Fruit fly (Drosophila melanogaster) whole organism, prepupa: ENCODE measurements around the gene Gfat2.

Source experiments
- Blimp-1 ChIP-seq: fragments of 200-800 bp; sonication (Bioruptor generic); optimal IDR thresholded peaks from 3 replicates; lab custom pipeline; 2017; ENCODE audit warnings: missing biosample characterization, missing genetic modification characterization, mild to moderate bottlenecking, moderate library complexity, missing genetic modification reagents
- CG10631 ChIP-seq: fragments of 200-800 bp; sonication (Bioruptor generic); optimal IDR thresholded peaks from 2 replicates; lab custom pipeline; 2016; ENCODE audit warnings: missing biosample characterization, missing genetic modification characterization
- CG10669 ChIP-seq: fragments of 200-800 bp; sonication (Bioruptor generic); optimal IDR thresholded peaks from 3 replicates; lab custom pipeline; 2018; ENCODE audit warnings: missing biosample characterization, mild to moderate bottlenecking, missing genetic modification characterization, moderate library complexity
- CG11294 ChIP-seq: fragments of 200-800 bp; sonication (Bioruptor generic); IDR thresholded peaks from 2 replicates; pipeline ENCODE4 v1.3.6; 2022; ENCODE audit warnings: missing biosample characterization, missing genetic modification characterization
- CG11762 ChIP-seq: fragments of 200-800 bp; sonication (Bioruptor generic); optimal IDR thresholded peaks from 3 replicates; lab custom pipeline; 2016; ENCODE audit warnings: missing biosample characterization, missing genetic modification characterization; ENCODE audit not compliant: insufficient read depth
- CG1621 ChIP-seq: fragments of 200-800 bp; sonication (Bioruptor generic); optimal IDR thresholded peaks from 3 replicates; lab custom pipeline; 2018; ENCODE audit warnings: missing biosample characterization, mild to moderate bottlenecking, missing genetic modification characterization
- CG16779 ChIP-seq: fragments of 200-800 bp; sonication (Bioruptor generic); optimal IDR thresholded peaks from 3 replicates; lab custom pipeline; 2017; ENCODE audit warnings: missing biosample characterization, mild to moderate bottlenecking, missing genetic modification characterization
- CG31627 ChIP-seq: fragments of 200-800 bp; sonication (Bioruptor generic); optimal IDR thresholded peaks from 3 replicates; lab custom pipeline; 2016; ENCODE audit warnings: missing biosample characterization, missing genetic modification characterization
- CG34406 ChIP-seq: fragments of 200-800 bp; sonication (Bioruptor generic); optimal IDR thresholded peaks from 3 replicates; lab custom pipeline; 2016; ENCODE audit warnings: missing biosample characterization, missing genetic modification characterization
- CG3919 ChIP-seq: fragments of 200-800 bp; sonication (Bioruptor generic); optimal IDR thresholded peaks from 3 replicates; lab custom pipeline; 2016; ENCODE audit warnings: missing biosample characterization, missing genetic modification characterization
- CG4318 ChIP-seq: fragments of 200-800 bp; sonication (Bioruptor generic); optimal IDR thresholded peaks from 3 replicates; lab custom pipeline; 2017; ENCODE audit warnings: missing biosample characterization, mild to moderate bottlenecking, missing genetic modification characterization
- CG6276 ChIP-seq: fragments of 200-800 bp; sonication (Bioruptor generic); optimal IDR thresholded peaks from 2 replicates; lab custom pipeline; 2017; ENCODE audit warnings: missing biosample characterization, mild to moderate bottlenecking, missing genetic modification characterization
- CG6792 ChIP-seq: fragments of 200-800 bp; sonication (Bioruptor generic); optimal IDR thresholded peaks from 3 replicates; lab custom pipeline; 2016; ENCODE audit warnings: missing biosample characterization, missing genetic modification characterization
- CG6808 ChIP-seq: fragments of 200-800 bp; sonication (Bioruptor generic); optimal IDR thresholded peaks from 3 replicates; lab custom pipeline; 2017; ENCODE audit warnings: missing biosample characterization, missing genetic modification characterization, mild to moderate bottlenecking, moderate library complexity, missing genetic modification reagents
- CG6854 ChIP-seq: fragments of 200-800 bp; sonication (Bioruptor generic); optimal IDR thresholded peaks from 2 replicates; lab custom pipeline; 2017; ENCODE audit warnings: missing biosample characterization, mild to moderate bottlenecking, missing genetic modification characterization
- CG7368 ChIP-seq: fragments of 200-800 bp; sonication (Bioruptor generic); optimal IDR thresholded peaks from 3 replicates; lab custom pipeline; 2016; ENCODE audit warnings: missing biosample characterization, missing genetic modification characterization
- CG8119 ChIP-seq: fragments of 200-800 bp; sonication (Bioruptor generic); IDR thresholded peaks from 3 replicates; pipeline ENCODE4 v1.3.6; 2022; ENCODE audit warnings: missing biosample characterization, missing genetic modification characterization
- CG8319 ChIP-seq: fragments of 200-800 bp; sonication (Bioruptor generic); optimal IDR thresholded peaks from 3 replicates; lab custom pipeline; 2016; ENCODE audit warnings: missing biosample characterization, missing genetic modification characterization
- CG8632 ChIP-seq: fragments of 200-800 bp; sonication (Bioruptor generic); optimal IDR thresholded peaks from 3 replicates; lab custom pipeline; 2016; ENCODE audit warnings: missing biosample characterization, missing genetic modification characterization
- CG9139 ChIP-seq: fragments of 200-800 bp; sonication (Bioruptor generic); optimal IDR thresholded peaks from 3 replicates; lab custom pipeline; 2017; ENCODE audit warnings: missing biosample characterization, mild to moderate bottlenecking, missing genetic modification characterization
- Eip75B ChIP-seq: fragments of 200-800 bp; sonication (Bioruptor generic); optimal IDR thresholded peaks from 3 replicates; lab custom pipeline; 2016; ENCODE audit warnings: missing biosample characterization, missing genetic modification characterization
- Eip78C ChIP-seq: fragments of 200-800 bp; sonication (Bioruptor generic); peaks from one replicate; lab custom pipeline; 2016; ENCODE audit warnings: missing biosample characterization, missing genetic modification characterization
- Eip93F ChIP-seq: fragments of 200-800 bp; sonication (Bioruptor generic); optimal IDR thresholded peaks from 2 replicates; lab custom pipeline; 2016; ENCODE audit warnings: missing biosample characterization, mild to moderate bottlenecking, missing genetic modification characterization
- Ets21C ChIP-seq: fragments of 200-800 bp; sonication (Bioruptor generic); optimal IDR thresholded peaks from 3 replicates; lab custom pipeline; 2016; ENCODE audit warnings: missing biosample characterization, missing genetic modification characterization
- Ets96B ChIP-seq: fragments of 200-800 bp; optimal IDR thresholded peaks from 2 replicates; lab custom pipeline; 2019; ENCODE audit warnings: missing biosample characterization, mild to moderate bottlenecking, missing genetic modification characterization, moderate library complexity
- Gug ChIP-seq: fragments of 200-800 bp; sonication (Bioruptor generic); IDR thresholded peaks from 2 replicates; pipeline ENCODE4 v1.3.6; 2022; ENCODE audit warnings: missing biosample characterization, missing genetic modification characterization
- Hr38 ChIP-seq: sonication (Bioruptor generic); optimal IDR thresholded peaks from 2 replicates; lab custom pipeline; 2016; ENCODE audit warnings: missing biosample characterization, missing genetic modification characterization
- Hr39 ChIP-seq: fragments of 200-800 bp; sonication (Bioruptor generic); optimal IDR thresholded peaks from 2 replicates; lab custom pipeline; 2016; ENCODE audit warnings: missing biosample characterization, missing genetic modification characterization
- Hr4 ChIP-seq: fragments of 200-800 bp; sonication (Bioruptor generic); optimal IDR thresholded peaks from 3 replicates; lab custom pipeline; 2016; ENCODE audit warnings: missing biosample characterization, missing genetic modification characterization
- Lpt ChIP-seq: fragments of 200-800 bp; sonication (Bioruptor generic); optimal IDR thresholded peaks from 3 replicates; lab custom pipeline; 2016; ENCODE audit warnings: missing biosample characterization, missing genetic modification characterization
- Met ChIP-seq: fragments of 200-800 bp; sonication (Bioruptor generic); optimal IDR thresholded peaks from 3 replicates; lab custom pipeline; 2016; ENCODE audit warnings: missing biosample characterization, missing genetic modification characterization
- OdsH ChIP-seq: fragments of 200-800 bp; sonication (Bioruptor generic); optimal IDR thresholded peaks from 3 replicates; lab custom pipeline; 2016; ENCODE audit warnings: missing biosample characterization, missing genetic modification characterization
- Smox ChIP-seq: fragments of 200-800 bp; sonication (Bioruptor generic); optimal IDR thresholded peaks from 3 replicates; lab custom pipeline; 2016; ENCODE audit warnings: missing biosample characterization, missing genetic modification characterization
- Sox14 ChIP-seq: fragments of 200-800 bp; sonication (Bioruptor generic); optimal IDR thresholded peaks from 3 replicates; lab custom pipeline; 2016; ENCODE audit warnings: missing biosample characterization, missing genetic modification characterization
- Sox15 ChIP-seq: fragments of 200-800 bp; sonication (Bioruptor generic); optimal IDR thresholded peaks from 3 replicates; lab custom pipeline; 2016; ENCODE audit warnings: missing biosample characterization, missing genetic modification characterization
- achi ChIP-seq: fragments of 200-800 bp; sonication (Bioruptor generic); optimal IDR thresholded peaks from 3 replicates; lab custom pipeline; 2016; ENCODE audit warnings: missing biosample characterization, missing genetic modification characterization
- acj6 ChIP-seq: fragments of 200-800 bp; sonication (Bioruptor generic); optimal IDR thresholded peaks from 3 replicates; lab custom pipeline; 2016; ENCODE audit warnings: missing biosample characterization, missing genetic modification characterization
- cyc ChIP-seq: fragments of 200-800 bp; sonication (Bioruptor generic); optimal IDR thresholded peaks from 3 replicates; lab custom pipeline; 2016; ENCODE audit warnings: missing biosample characterization, missing genetic modification characterization
- dac ChIP-seq: fragments of 200-800 bp; sonication (Bioruptor generic); optimal IDR thresholded peaks from 2 replicates; lab custom pipeline; 2017; ENCODE audit warnings: missing biosample characterization, mild to moderate bottlenecking, missing genetic modification characterization
- eg ChIP-seq: fragments of 200-800 bp; sonication (Bioruptor generic); IDR thresholded peaks from 3 replicates; pipeline ENCODE4 v1.3.6; 2022; ENCODE audit warnings: missing biosample characterization, missing genetic modification characterization
- esn ChIP-seq: fragments of 200-800 bp; sonication (Bioruptor generic); optimal IDR thresholded peaks from 2 replicates; lab custom pipeline; 2016; ENCODE audit warnings: missing biosample characterization, mild to moderate bottlenecking, missing genetic modification characterization, moderate library complexity
- fd59A ChIP-seq: fragments of 200-800 bp; sonication (Bioruptor generic); optimal IDR thresholded peaks from 2 replicates; lab custom pipeline; 2017; ENCODE audit warnings: missing biosample characterization, mild to moderate bottlenecking, missing genetic modification characterization, missing genetic modification reagents
- fd85E ChIP-seq: fragments of 200-800 bp; sonication (Bioruptor generic); optimal IDR thresholded peaks from 3 replicates; lab custom pipeline; 2016; ENCODE audit warnings: missing biosample characterization, missing genetic modification characterization
- fkh ChIP-seq: fragments of 200-800 bp; sonication (Bioruptor generic); optimal IDR thresholded peaks from 3 replicates; lab custom pipeline; 2017; ENCODE audit warnings: missing biosample characterization, mild to moderate bottlenecking, missing genetic modification characterization, moderate library complexity
- lz ChIP-seq: fragments of 200-800 bp; sonication (Bioruptor generic); optimal IDR thresholded peaks from 3 replicates; lab custom pipeline; 2016; ENCODE audit warnings: missing biosample characterization, missing genetic modification characterization
- net ChIP-seq: fragments of 200-800 bp; sonication (Bioruptor generic); optimal IDR thresholded peaks from 3 replicates; lab custom pipeline; 2016; ENCODE audit warnings: missing biosample characterization, missing genetic modification characterization
- pdm3 ChIP-seq: fragments of 200-800 bp; sonication (Bioruptor generic); optimal IDR thresholded peaks from 3 replicates; lab custom pipeline; 2016; ENCODE audit warnings: missing biosample characterization, missing genetic modification characterization
- salr ChIP-seq, 2 experiments: fragments of 200-800 bp; sonication (Bioruptor generic); optimal IDR thresholded peaks; 3 replicates each; lab custom pipeline; 2016 to 2018; ENCODE audit warnings: missing biosample characterization in 2 of 2, missing genetic modification characterization in 2 of 2, mild to moderate bottlenecking in 1 of 2
- ss ChIP-seq, 2 experiments: fragments of 200-800 bp; sonication (Bioruptor generic); optimal IDR thresholded peaks; 2 replicates in 1 of 2; 3 replicates in 1 of 2; lab custom pipeline; 2017 to 2018; ENCODE audit warnings: mild to moderate bottlenecking in 2 of 2, missing biosample characterization in 2 of 2, missing genetic modification characterization in 2 of 2, moderate library complexity in 1 of 2
- svp ChIP-seq: fragments of 200-800 bp; sonication (Bioruptor generic); peaks from one replicate; lab custom pipeline; 2016; ENCODE audit warnings: missing biosample characterization, missing genetic modification characterization
- topi ChIP-seq: fragments of 200-800 bp; sonication (Bioruptor generic); optimal IDR thresholded peaks from 3 replicates; lab custom pipeline; 2016; ENCODE audit warnings: missing biosample characterization, missing genetic modification characterization

Gene Gfat2

DNA sequence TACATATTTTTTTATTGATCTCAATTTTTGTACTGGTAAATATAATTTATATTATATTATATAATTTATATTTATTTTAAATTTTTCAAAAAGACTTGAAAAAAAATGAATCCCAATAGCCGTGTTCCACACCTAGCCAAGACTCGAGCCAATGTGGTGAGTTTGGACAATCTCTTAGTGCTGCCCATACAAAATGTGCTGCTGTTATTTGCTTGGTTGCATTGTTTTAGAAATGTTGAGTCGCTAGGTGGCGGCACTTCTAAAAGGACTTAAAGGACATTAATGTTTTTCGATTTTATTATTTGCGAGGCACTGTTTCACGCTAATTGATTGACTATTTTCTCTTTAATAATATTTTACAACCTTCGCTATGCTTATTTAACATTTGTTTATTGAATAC is 5.7 kb upstream of the Gfat2 start:
- TF ChIP-seq svp (no peak), CG4318 (no peak), CG6808 (GFP tag; lab: Kevin White, UChicago) (peak; percentile 100), acj6 (GFP tag; lab: Kevin White, UChicago) (no peak)

DNA sequence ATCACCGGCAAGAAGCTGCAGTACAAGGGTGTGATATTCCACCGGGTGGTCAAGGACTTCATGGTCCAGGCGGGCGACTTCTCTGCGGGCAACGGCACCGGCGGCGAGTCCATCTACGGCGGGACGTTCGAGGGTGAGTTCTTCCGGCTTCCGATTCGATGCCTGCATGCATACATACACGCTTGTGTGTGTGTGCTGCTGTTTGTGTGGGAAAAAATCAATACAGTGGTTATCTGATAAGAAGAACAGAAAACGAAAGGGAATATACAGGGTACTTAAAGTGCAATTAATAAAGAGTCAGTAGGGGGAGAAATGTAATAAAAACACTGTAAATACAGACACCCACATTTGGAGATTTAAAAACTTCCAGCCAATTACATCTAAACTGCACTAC is 1.0 kb upstream of the Gfat2 start:
- peak; percentile 25 for TF ChIP-seq CG6792 (GFP tag; lab: Kevin White, UChicago)
- no peak for TF ChIP-seq Ets21C (GFP tag; lab: Kevin White, UChicago)
- peak; percentile 11 for TF ChIP-seq Lpt (GFP tag; lab: Kevin White, UChicago)
- no peak for TF ChIP-seq net (GFP tag; lab: Kevin White, UChicago)
- no peak for TF ChIP-seq CG8632
- TF ChIP-seq CG16779 (tag; lab: Kevin White, UChicago), result no peak
- TF ChIP-seq CG6854, result peak; percentile 45
- no peak for TF ChIP-seq Hr38
- TF ChIP-seq acj6 (GFP tag; lab: Kevin White, UChicago), result peak; percentile 5
- no peak for TF ChIP-seq Hr4 (GFP tag; lab: Kevin White, UChicago)
- TF ChIP-seq CG10631 (GFP tag; lab: Kevin White, UChicago), result no peak
- no peak for TF ChIP-seq Gug (GFP tag; lab: Robert Waterston, UW)
- TF ChIP-seq eg, result no peak
- no peak for TF ChIP-seq CG9139 (GFP tag; lab: Kevin White, UChicago)
- no peak for TF ChIP-seq CG6808 (GFP tag; lab: Kevin White, UChicago)
- no peak for TF ChIP-seq CG8319 (GFP tag; lab: Kevin White, UChicago)
- no peak for TF ChIP-seq salr (GFP tag; optimal IDR thresholded peaks at IDR 0.05; lab: Kevin White, UChicago)
- no peak for TF ChIP-seq Ets96B
- no peak for TF ChIP-seq CG11762 (GFP tag; lab: Kevin White, UChicago)
- TF ChIP-seq Blimp-1 (GFP tag; lab: Kevin White, UChicago), result no peak
- TF ChIP-seq OdsH (GFP tag; lab: Kevin White, UChicago), result peak; percentile 35
- peak; percentile 44 for TF ChIP-seq svp
- TF ChIP-seq cyc (GFP tag; lab: Kevin White, UChicago), result peak; percentile 9
- no peak for TF ChIP-seq ss (GFP tag; optimal IDR thresholded peaks at IDR 0.05; lab: Kevin White, UChicago)
- TF ChIP-seq Hr39 (GFP tag; lab: Kevin White, UChicago), result peak; percentile 22
- TF ChIP-seq lz (GFP tag; lab: Kevin White, UChicago), result peak; percentile 33
- TF ChIP-seq Sox15, result no peak
- peak; percentile 60 for TF ChIP-seq Eip78C
- TF ChIP-seq CG1621 (tag; lab: Kevin White, UChicago), result no peak
- no peak for TF ChIP-seq achi (GFP tag; lab: Kevin White, UChicago)
- TF ChIP-seq Smox (GFP tag; lab: Kevin White, UChicago), result no peak
- no peak for TF ChIP-seq topi (GFP tag; lab: Kevin White, UChicago)
- TF ChIP-seq dac (GFP tag; lab: Kevin White, UChicago), result no peak
- TF ChIP-seq fkh (GFP tag; lab: Kevin White, UChicago), result no peak
- TF ChIP-seq pdm3 (GFP tag; lab: Kevin White, UChicago), result peak; percentile 8
- TF ChIP-seq esn (GFP tag; lab: Kevin White, UChicago), result peak; percentile 37
- no peak for TF ChIP-seq Met (GFP tag; lab: Kevin White, UChicago)
- peak; percentile 43; the same call in 1 of the 3 replicates for TF ChIP-seq CG8119 (GFP tag; lab: Robert Waterston, UW)
- no peak for TF ChIP-seq CG10669
- TF ChIP-seq CG34406, result no peak
- TF ChIP-seq fd59A (GFP tag; lab: Kevin White, UChicago), result no peak
- TF ChIP-seq Eip93F (GFP tag; lab: Kevin White, UChicago), result no peak
- TF ChIP-seq CG11294, result peak; percentile 21; the same call in 1 of the 2 replicates
- TF ChIP-seq Sox14 (GFP tag; lab: Kevin White, UChicago), result no peak
- TF ChIP-seq Eip75B, result no peak
- no peak for TF ChIP-seq fd85E
- TF ChIP-seq CG31627, result no peak
- TF ChIP-seq CG7368 (GFP tag; lab: Kevin White, UChicago), result no peak
- TF ChIP-seq CG3919 (GFP tag; lab: Kevin White, UChicago), result peak; percentile 19
- TF ChIP-seq CG6276 (GFP tag; lab: Kevin White, UChicago), result peak; percentile 51
